Worm (Caenorhabditis elegans): Measurements from ENCODE around the gene aff-1.

Gene aff-1

DNA sequence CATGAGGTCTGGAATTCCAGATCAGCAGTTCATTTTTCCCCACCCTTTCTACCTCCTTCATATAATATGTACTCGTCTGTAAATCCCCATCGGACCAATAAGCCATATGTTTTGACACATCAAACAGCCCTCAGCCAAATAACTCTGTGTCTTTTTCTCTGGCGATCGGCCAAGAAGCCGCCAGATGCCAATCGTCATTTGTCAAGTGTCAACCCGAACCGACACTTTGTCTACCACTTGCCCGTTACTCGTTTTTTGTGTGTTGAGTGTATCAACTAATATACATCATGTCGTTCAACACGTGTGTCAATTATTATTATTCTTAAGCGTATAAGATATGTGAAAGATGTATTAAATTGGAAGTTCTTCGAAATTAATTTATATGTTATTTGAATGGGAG lies 40.3 kb downstream of the aff-1 start (continued):
- TF ChIP-seq lin-35 (GFP tag; optimal IDR thresholded peaks at IDR 0.05) (no peak), unc-98 (GFP tag; IDR thresholded peaks at IDR 0.05) (no peak), lin-15B (tag; optimal IDR thresholded peaks at IDR 0.05) (no peak), C16A3.4 (tag; optimal IDR thresholded peaks at IDR 0.05) (no peak), fos-1 (tag; optimal IDR thresholded peaks at IDR 0.05) (no peak), dpl-1 (GFP tag; optimal IDR thresholded peaks at IDR 0.05) (no peak), unc-30 (tag; optimal IDR thresholded peaks at IDR 0.05) (no peak), xbp-1 (tag; optimal IDR thresholded peaks at IDR 0.05) (no peak), aly-2 (tag; optimal IDR thresholded peaks at IDR 0.05) (no peak), tbx-2 (tag; optimal IDR thresholded peaks at IDR 0.05) (peak; percentile 64), mef-2 (tag; optimal IDR thresholded peaks at IDR 0.05) (no peak), nhr-71 (tag; optimal IDR thresholded peaks at IDR 0.05) (peak; percentile 58), sptf-1 (tag; optimal IDR thresholded peaks at IDR 0.05) (no peak), elt-3 (tag; optimal IDR thresholded peaks at IDR 0.05) (no peak), lin-39 (tag; optimal IDR thresholded peaks at IDR 0.05) (no peak), nhr-47 (tag; optimal IDR thresholded peaks at IDR 0.05) (no peak), rnt-1 (tag; optimal IDR thresholded peaks at IDR 0.05) (peak; percentile 71), hlh-17 (GFP tag; optimal IDR thresholded peaks at IDR 0.05; ENCODE audit: borderline replicate concordance) (no peak), pqm-1 (tag; optimal IDR thresholded peaks at IDR 0.05) (no peak), ceh-90 (tag; optimal IDR thresholded peaks at IDR 0.05) (no peak), F16B12.6 (tag; optimal IDR thresholded peaks at IDR 0.05) (no peak), nhr-19 (GFP tag; conservative IDR thresholded peaks at IDR 0.05) (peak; percentile 39; the same call in 1 of the 2 replicates), nhr-12 (tag; optimal IDR thresholded peaks at IDR 0.05) (no peak), mep-1 (tag; optimal IDR thresholded peaks at IDR 0.05) (peak; percentile 40), alr-1 (tag; optimal IDR thresholded peaks at IDR 0.05; ENCODE audit: borderline replicate concordance) (no peak), ets-5 (GFP tag; IDR thresholded peaks at IDR 0.05) (no peak), nhr-90 (tag; optimal IDR thresholded peaks at IDR 0.05; ENCODE audit: poor library complexity) (no peak), mab-9 (GFP tag; IDR thresholded peaks at IDR 0.05) (0 out of 2 replicates have a peak, but pooled peaks have one; percentile 19), grh-1 (GFP tag; IDR thresholded peaks at IDR 0.05) (no peak), ztf-4 (tag; optimal IDR thresholded peaks at IDR 0.05) (no peak), fkh-10 (GFP tag; optimal IDR thresholded peaks at IDR 0.05) (no peak), nhr-28 (tag; optimal IDR thresholded peaks at IDR 0.05) (no peak), blmp-1 (tag; optimal IDR thresholded peaks at IDR 0.05) (peak; percentile 29), ceh-88 (GFP tag; IDR thresholded peaks at IDR 0.05) (no peak), sup-37 (GFP tag; optimal IDR thresholded peaks at IDR 0.05) (no peak), elt-2 (tag; optimal IDR thresholded peaks at IDR 0.05) (no peak), unc-130 (tag; optimal IDR thresholded peaks at IDR 0.05) (peak; percentile 43), hlh-4 (tag; optimal IDR thresholded peaks at IDR 0.05) (no peak), C34B4.2 (tag; optimal IDR thresholded peaks at IDR 0.05) (no peak), tlp-1 (tag; optimal IDR thresholded peaks at IDR 0.05) (no peak), snpc-4 (tag; optimal IDR thresholded peaks at IDR 0.05) (no peak), ama-1 (optimal IDR thresholded peaks at IDR 0.05) (no peak), lir-3 (tag; optimal IDR thresholded peaks at IDR 0.05; ENCODE audit: poor library complexity) (no peak), ztf-11 (tag; optimal IDR thresholded peaks at IDR 0.05) (peak in 1 of 2 experiments; percentile 13), irx-1 (tag; optimal IDR thresholded peaks at IDR 0.05) (peak; percentile 35), fkh-8 (tag; optimal IDR thresholded peaks at IDR 0.05) (no peak), skn-1 (tag; optimal IDR thresholded peaks at IDR 0.05) (no peak), aha-1 (tag; optimal IDR thresholded peaks at IDR 0.05) (no peak), vab-15 (tag; optimal IDR thresholded peaks at IDR 0.05) (no peak), sox-4 (tag; optimal IDR thresholded peaks at IDR 0.05) (no peak)

Measured in whole organism, L1 larva.